Worm (Caenorhabditis elegans) whole organism, late embryonic: ENCODE data around the gene ugt-44.

Source experiments
- ama-1 ChIP-seq: fragments of 150-350 bp; optimal IDR thresholded peaks from 2 replicates; lab custom pipeline; 2014
- ets-4 ChIP-seq: sonication (generic microtip); optimal IDR thresholded peaks from 2 replicates; lab custom pipeline; 2016; ENCODE audit warnings: missing genetic modification characterization, missing compliant biosample characterization
- lin-11 ChIP-seq: fragments of 200-800 bp; sonication (Bioruptor generic); optimal IDR thresholded peaks from 2 replicates; lab custom pipeline; 2018; ENCODE audit warnings: mild to moderate bottlenecking, missing genetic modification characterization, missing compliant biosample characterization
- pha-4 ChIP-seq: fragments of 150-350 bp; optimal IDR thresholded peaks from 2 replicates; lab custom pipeline; 2018; ENCODE audit warnings: missing biosample characterization, missing genetic modification reagents, missing genetic modification characterization
- tbx-2 ChIP-seq: sonication (generic microtip); optimal IDR thresholded peaks from 2 replicates; lab custom pipeline; 2016; ENCODE audit warnings: missing genetic modification characterization, missing compliant biosample characterization
- tbx-7 ChIP-seq: sonication (generic microtip); optimal IDR thresholded peaks from 2 replicates; lab custom pipeline; 2016; ENCODE audit warnings: missing genotype, missing genetic modification characterization, missing compliant biosample characterization

ce11 chrIV:10481695-10482094 is 12.2 kb downstream of the ugt-44 start, which contains the start of gene egl-21:
- no peak for TF ChIP-seq lin-11 (tag; lab: Kevin White, UChicago)
- TF ChIP-seq ama-1 (lab: Kevin White, UChicago): no peak
- no peak for TF ChIP-seq pha-4 (tag; lab: Kevin White, UChicago)
- TF ChIP-seq tbx-7 (tag; lab: Kevin White, UChicago): no peak
- no peak for TF ChIP-seq ets-4
- TF ChIP-seq tbx-2 (tag; lab: Kevin White, UChicago): peak; percentile 6
